Worm (Caenorhabditis elegans): ENCODE results near the gene nas-12.

DNA sequence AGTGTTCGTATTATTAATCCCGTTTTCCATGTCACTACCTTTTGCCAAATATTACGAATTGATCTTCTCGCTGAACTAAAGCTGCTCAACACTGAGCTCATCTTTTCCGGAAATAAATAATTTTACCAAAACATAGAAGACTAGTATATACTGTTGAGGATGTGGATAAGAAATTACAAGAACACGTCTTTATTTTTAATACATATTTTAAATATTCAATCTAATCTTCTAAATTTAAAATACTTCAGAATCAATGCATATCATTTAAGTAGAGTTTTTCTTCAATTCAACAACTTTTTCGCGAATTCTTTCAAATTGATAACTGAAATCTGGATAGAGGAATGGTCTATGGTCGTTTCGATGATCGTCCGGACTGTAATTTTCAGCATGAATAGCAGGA lies 9.0 kb upstream of the nas-12 start, which contains the start of gene abt-1:
- TF ChIP-seq sox-4 (tag; optimal IDR thresholded peaks at IDR 0.05) (no peak), unc-55 (GFP tag; optimal IDR thresholded peaks at IDR 0.05) (no peak), eyg-1 (tag; optimal IDR thresholded peaks at IDR 0.05) (no peak), hlh-15 (tag; optimal IDR thresholded peaks at IDR 0.05) (no peak), pax-1 (tag; optimal IDR thresholded peaks at IDR 0.05) (no peak), sox-2 (GFP tag; IDR thresholded peaks at IDR 0.05) (no peak), pqm-1 (tag; optimal IDR thresholded peaks at IDR 0.05) (no peak), hlh-6 (tag; optimal IDR thresholded peaks at IDR 0.05) (no peak), ahr-1 (tag; optimal IDR thresholded peaks at IDR 0.05) (no peak), nfya-1 (tag; optimal IDR thresholded peaks at IDR 0.05) (no peak)

Measured in whole organism, late embryonic.